Worm (Caenorhabditis elegans) whole organism, late embryonic: ENCODE data around the gene srh-141.

Experiments
- ceh-19 ChIP-seq: fragments of 200-800 bp; sonication (Bioruptor generic); optimal IDR thresholded peaks from 2 replicates; lab custom pipeline; 2018; ENCODE audit warnings: mild to moderate bottlenecking, missing genetic modification characterization, missing compliant biosample characterization
- ceh-30 ChIP-seq: fragments of 150-350 bp; optimal IDR thresholded peaks from 2 replicates; lab custom pipeline; 2014; ENCODE audit warnings: missing biosample characterization, missing genetic modification characterization
- dmd-4 ChIP-seq: sonication (generic microtip); optimal IDR thresholded peaks from 2 replicates; lab custom pipeline; 2016; ENCODE audit warnings: borderline replicate concordance, missing genetic modification characterization, missing compliant biosample characterization
- elt-2 ChIP-seq: sonication (generic microtip); optimal IDR thresholded peaks from 2 replicates; lab custom pipeline; 2016; ENCODE audit warnings: missing genetic modification reagents, missing genetic modification characterization, missing compliant biosample characterization
- lim-6 ChIP-seq: sonication (generic microtip); optimal IDR thresholded peaks from 2 replicates; lab custom pipeline; 2016; ENCODE audit warnings: missing genetic modification characterization, missing compliant biosample characterization
- nfya-1 ChIP-seq: sonication (generic microtip); optimal IDR thresholded peaks from 2 replicates; lab custom pipeline; 2017; ENCODE audit warnings: missing genetic modification characterization, mild to moderate bottlenecking, missing compliant biosample characterization, antibody characterized with exemption, moderate library complexity
- nhr-11 ChIP-seq: fragments of 150-350 bp; optimal IDR thresholded peaks from 2 replicates; lab custom pipeline; 2014; ENCODE audit warnings: missing biosample characterization, missing genetic modification characterization
- pha-4 ChIP-seq: fragments of 150-350 bp; optimal IDR thresholded peaks from 2 replicates; lab custom pipeline; 2018; ENCODE audit warnings: missing biosample characterization, missing genetic modification reagents, missing genetic modification characterization
- pqm-1 ChIP-seq: sonication (generic microtip); optimal IDR thresholded peaks from 2 replicates; lab custom pipeline; 2016; ENCODE audit warnings: missing genetic modification characterization, missing compliant biosample characterization
- unc-42 ChIP-seq: sonication (generic microtip); optimal IDR thresholded peaks from 2 replicates; lab custom pipeline; 2016; ENCODE audit warnings: missing genotype, missing genetic modification characterization, missing compliant biosample characterization

ce11 chrV:16395131-16395530 lies 48.6 kb upstream of the srh-141 start, which contains the start of gene F13A7.11:
- TF ChIP-seq elt-2 (tag; lab: Kevin White, UChicago) (peak; percentile 4), pha-4 (tag; lab: Kevin White, UChicago) (no peak), dmd-4 (no peak), nhr-11 (tag; lab: Kevin White, UChicago) (no peak), pqm-1 (no peak), lim-6 (tag; lab: Kevin White, UChicago) (no peak), ceh-19 (GFP tag; lab: Kevin White, UChicago) (no peak), unc-42 (tag; lab: Kevin White, UChicago) (no peak), ceh-30 (tag; lab: Kevin White, UChicago) (no peak), nfya-1 (tag; lab: Kevin White, UChicago) (no peak)
